Worm (Caenorhabditis elegans) whole organism, midembryonic: ENCODE measurements around the gene rpm-1.

Source experiments
- T22C8.4 ChIP-seq: fragments of 200-800 bp; sonication (Bioruptor generic); IDR thresholded peaks from 2 replicates; pipeline ENCODE4 v1.3.6; 2022; ENCODE audit warnings: missing genetic modification characterization, missing compliant biosample characterization
- cog-1 ChIP-seq: sonication (generic microtip); optimal IDR thresholded peaks from 2 replicates; lab custom pipeline; 2016; ENCODE audit warnings: missing genetic modification characterization, missing compliant biosample characterization
- flt-1 ChIP-seq: fragments of 200-800 bp; sonication (Bioruptor generic); IDR thresholded peaks from 2 replicates; pipeline ENCODE4 v1.3.6; 2022; ENCODE audit warnings: missing genetic modification characterization, missing compliant biosample characterization
- klf-2 ChIP-seq: fragments of 200-800 bp; sonication (Bioruptor generic); conservative IDR thresholded peaks from 2 replicates; pipeline ENCODE4 v1.3.6; 2022; ENCODE audit warnings: missing genetic modification reagents, missing genetic modification characterization, missing compliant biosample characterization
- med-1 ChIP-seq: sonication (generic microtip); optimal IDR thresholded peaks from 2 replicates; lab custom pipeline; 2017; ENCODE audit warnings: missing genetic modification characterization, mild to moderate bottlenecking, missing compliant biosample characterization, antibody characterized with exemption, missing genetic modification reagents; ENCODE audit not compliant: insufficient read depth
- ref-1 ChIP-seq: fragments of 200-800 bp; sonication (Bioruptor generic); conservative IDR thresholded peaks from 2 replicates; pipeline ENCODE4 v1.3.6; 2022; ENCODE audit warnings: missing genetic modification reagents, missing genetic modification characterization, missing compliant biosample characterization
- tab-1 ChIP-seq: fragments of 200-800 bp; sonication (Bioruptor generic); IDR thresholded peaks from 2 replicates; pipeline ENCODE4 v1.3.6; 2022; ENCODE audit warnings: missing genetic modification characterization, missing compliant biosample characterization
- ztf-23 ChIP-seq: fragments of 200-800 bp; sonication (Bioruptor generic); IDR thresholded peaks from 2 replicates; pipeline ENCODE4 v1.3.6; 2022; ENCODE audit warnings: missing genetic modification reagents, missing genetic modification characterization, missing compliant biosample characterization
- ztf-29 ChIP-seq: fragments of 200-800 bp; sonication (Bioruptor generic); IDR thresholded peaks from 2 replicates; pipeline ENCODE4 v1.3.6; 2022; ENCODE audit warnings: missing genetic modification reagents, missing genetic modification characterization, missing compliant biosample characterization

The rpm-1 gene

ce11 chrV:8758618-8759017 lies 61.1 kb downstream of the rpm-1 start, which contains the start of gene B0507.7:
TSS of gene B0507.7 (minus strand) at chrV:8758718.
- no peak for TF ChIP-seq klf-2 (GFP tag; lab: Robert Waterston, UW)
- TF ChIP-seq flt-1 (GFP tag; lab: Robert Waterston, UW), result no peak
- no peak for TF ChIP-seq med-1 (GFP tag; lab: Kevin White, UChicago)
- TF ChIP-seq ztf-23 (GFP tag; lab: Robert Waterston, UW), result no peak
- TF ChIP-seq cog-1 (tag; lab: Kevin White, UChicago), result no peak
- TF ChIP-seq T22C8.4 (GFP tag; lab: Robert Waterston, UW), result no peak
- TF ChIP-seq tab-1 (GFP tag; lab: Robert Waterston, UW), result no peak
- TF ChIP-seq ref-1 (GFP tag; lab: Robert Waterston, UW), result no peak
- TF ChIP-seq ztf-29, result no peak
